Worm (Caenorhabditis elegans) whole organism, L2 larva: ENCODE results near the gene moc-2.
A peak's percentile ranks its signal among the peaks of the same experiment; 100 is the strongest.

Experiments used
- F13H6.1 ChIP-seq: sonication (generic microtip); optimal IDR thresholded peaks from 2 replicates; lab custom pipeline; 2016; ENCODE audit warnings: missing genetic modification characterization, missing compliant biosample characterization
- Y55F3AM.14 ChIP-seq: fragments of 200-800 bp; sonication (Bioruptor generic); optimal IDR thresholded peaks from 2 replicates; lab custom pipeline; 2018; ENCODE audit warnings: mild to moderate bottlenecking, missing genetic modification characterization, missing compliant biosample characterization
- alr-1 ChIP-seq: fragments of 150-350 bp; optimal IDR thresholded peaks from 2 replicates; lab custom pipeline; 2014; ENCODE audit warnings: missing biosample characterization, missing genetic modification characterization
- aly-2 ChIP-seq: fragments of 150-350 bp; optimal IDR thresholded peaks from 2 replicates; lab custom pipeline; 2014; ENCODE audit warnings: missing biosample characterization, missing genetic modification characterization
- ama-1 ChIP-seq: fragments of 150-350 bp; optimal IDR thresholded peaks from 2 replicates; lab custom pipeline; 2018; ENCODE audit warnings: inconsistent platforms
- blmp-1 ChIP-seq: sonication (generic microtip); optimal IDR thresholded peaks from 2 replicates; lab custom pipeline; 2017; ENCODE audit warnings: missing genetic modification characterization, mild to moderate bottlenecking, missing compliant biosample characterization, antibody characterized with exemption, moderate library complexity; ENCODE audit not compliant: insufficient read depth
- crh-2 ChIP-seq: sonication (generic microtip); optimal IDR thresholded peaks from 2 replicates; lab custom pipeline; 2017; ENCODE audit warnings: missing biosample characterization, missing genetic modification characterization
- elt-1 ChIP-seq: fragments of 150-350 bp; optimal IDR thresholded peaks from 2 replicates; lab custom pipeline; 2014; ENCODE audit warnings: missing biosample characterization, missing genetic modification characterization
- elt-3 ChIP-seq: sonication (generic microtip); optimal IDR thresholded peaks from 2 replicates; lab custom pipeline; 2017; ENCODE audit warnings: missing biosample characterization, missing genetic modification characterization
- fos-1 ChIP-seq: fragments of 150-350 bp; optimal IDR thresholded peaks from 2 replicates; lab custom pipeline; 2014; ENCODE audit warnings: missing biosample characterization, missing genetic modification characterization
- gmeb-1 ChIP-seq: fragments of 150-350 bp; optimal IDR thresholded peaks from 2 replicates; lab custom pipeline; 2014; ENCODE audit warnings: missing biosample characterization, missing genetic modification characterization
- lin-11 ChIP-seq: fragments of 150-350 bp; sonication (generic microtip); optimal IDR thresholded peaks from 2 replicates; lab custom pipeline; 2014; ENCODE audit warnings: missing biosample characterization, missing genetic modification characterization, inconsistent platforms, mixed read lengths
- lin-13 ChIP-seq: fragments of 150-350 bp; optimal IDR thresholded peaks from 2 replicates; lab custom pipeline; 2014; ENCODE audit warnings: missing biosample characterization, missing genetic modification reagents, missing genetic modification characterization
- lin-39 ChIP-seq: fragments of 150-350 bp; optimal IDR thresholded peaks from 2 replicates; lab custom pipeline; 2014; ENCODE audit warnings: missing biosample characterization, missing genetic modification reagents, missing genetic modification characterization
- lsy-2 ChIP-seq, 2 experiments: fragments of 150-350 bp in 1 of 2; sonication (generic microtip) in 1 of 2; optimal IDR thresholded peaks; 2 replicates each; lab custom pipeline; 2014 to 2017; ENCODE audit warnings: missing biosample characterization in 2 of 2, missing genetic modification characterization in 2 of 2
- mab-5 ChIP-seq: fragments of 150-350 bp; optimal IDR thresholded peaks from 2 replicates; lab custom pipeline; 2014; ENCODE audit warnings: missing biosample characterization, missing genetic modification characterization
- mbf-1 ChIP-seq: sonication (generic microtip); optimal IDR thresholded peaks from 2 replicates; lab custom pipeline; 2017; ENCODE audit warnings: missing biosample characterization, missing genetic modification characterization
- mdl-1 ChIP-seq, 2 experiments: fragments of 150-350 bp in 1 of 2; sonication (generic microtip) in 1 of 2; optimal IDR thresholded peaks; 2 replicates each; lab custom pipeline; 2017; ENCODE audit warnings: missing biosample characterization in 2 of 2, missing genetic modification characterization in 2 of 2
- nhr-10 ChIP-seq: sonication (generic microtip); optimal IDR thresholded peaks from 2 replicates; lab custom pipeline; 2017; ENCODE audit warnings: missing biosample characterization, missing genetic modification characterization
- nhr-11 ChIP-seq: fragments of 150-350 bp; optimal IDR thresholded peaks from 2 replicates; lab custom pipeline; 2014; ENCODE audit warnings: missing biosample characterization, missing genetic modification characterization
- nhr-12 ChIP-seq: fragments of 150-350 bp; optimal IDR thresholded peaks from 2 replicates; lab custom pipeline; 2014; ENCODE audit warnings: missing biosample characterization, missing genetic modification characterization
- nhr-129 ChIP-seq: fragments of 150-350 bp; optimal IDR thresholded peaks from 2 replicates; lab custom pipeline; 2014; ENCODE audit warnings: missing biosample characterization, missing genetic modification characterization
- nhr-21 ChIP-seq: fragments of 150-350 bp; optimal IDR thresholded peaks from 2 replicates; lab custom pipeline; 2014; ENCODE audit warnings: missing biosample characterization, missing genetic modification characterization
- nhr-23 ChIP-seq: fragments of 150-350 bp; optimal IDR thresholded peaks from 2 replicates; lab custom pipeline; 2014; ENCODE audit warnings: missing biosample characterization, missing genetic modification reagents, missing genetic modification characterization
- nhr-237 ChIP-seq: fragments of 150-350 bp; optimal IDR thresholded peaks from 2 replicates; lab custom pipeline; 2014; ENCODE audit warnings: missing biosample characterization, missing genetic modification characterization
- nhr-25 ChIP-seq: fragments of 150-350 bp; sonication (generic microtip); optimal IDR thresholded peaks from 3 replicates; lab custom pipeline; 2014; ENCODE audit warnings: missing biosample characterization, missing genetic modification characterization
- nhr-6 ChIP-seq: fragments of 150-350 bp; optimal IDR thresholded peaks from 2 replicates; lab custom pipeline; 2014; ENCODE audit warnings: missing biosample characterization, missing genetic modification characterization
- nhr-77 ChIP-seq: fragments of 150-350 bp; optimal IDR thresholded peaks from 2 replicates; lab custom pipeline; 2014; ENCODE audit warnings: missing biosample characterization, missing genetic modification characterization
- sem-4 ChIP-seq: fragments of 150-350 bp; optimal IDR thresholded peaks from 2 replicates; lab custom pipeline; 2014; ENCODE audit warnings: missing biosample characterization, missing genetic modification reagents, missing genetic modification characterization
- skn-1 ChIP-seq: sonication (generic microtip); optimal IDR thresholded peaks from 2 replicates; lab custom pipeline; 2017; ENCODE audit warnings: missing biosample characterization, missing genetic modification characterization
- sma-3 ChIP-seq: sonication (generic microtip); optimal IDR thresholded peaks from 2 replicates; lab custom pipeline; 2016; ENCODE audit warnings: missing genetic modification reagents, missing genetic modification characterization, missing compliant biosample characterization
- sma-9 ChIP-seq, 2 experiments: fragments of 150-350 bp in 1 of 2; sonication (generic microtip) in 1 of 2; optimal IDR thresholded peaks; 2 replicates each; lab custom pipeline; 2014 to 2016; ENCODE audit warnings: missing genetic modification characterization in 2 of 2, mild to moderate bottlenecking in 1 of 2, missing biosample characterization in 1 of 2, missing compliant biosample characterization in 1 of 2, missing genetic modification reagents in 1 of 2, moderate library complexity in 1 of 2
- snpc-4 ChIP-seq: fragments of 150-350 bp; optimal IDR thresholded peaks from 2 replicates; lab custom pipeline; 2014; ENCODE audit warnings: missing biosample characterization, missing genetic modification characterization
- unc-39 ChIP-seq: fragments of 150-350 bp; optimal IDR thresholded peaks from 2 replicates; lab custom pipeline; 2014; ENCODE audit warnings: missing biosample characterization, missing genetic modification characterization
- unc-55 ChIP-seq: fragments of 150-350 bp; sonication (generic microtip); optimal IDR thresholded peaks from 3 replicates; lab custom pipeline; 2014; ENCODE audit warnings: missing biosample characterization, missing genetic modification reagents, missing genetic modification characterization
- zag-1 ChIP-seq: fragments of 150-350 bp; optimal IDR thresholded peaks from 2 replicates; lab custom pipeline; 2014; ENCODE audit warnings: missing biosample characterization, missing genetic modification characterization
- ztf-1 ChIP-seq: fragments of 200-800 bp; sonication (Bioruptor generic); conservative IDR thresholded peaks from 2 replicates; pipeline ENCODE4 v1.3.6; 2022; ENCODE audit warnings: missing genetic modification characterization, missing compliant biosample characterization
- ztf-4 ChIP-seq: fragments of 150-350 bp; optimal IDR thresholded peaks from 2 replicates; lab custom pipeline; 2014; ENCODE audit warnings: missing biosample characterization, missing genetic modification characterization

moc-2 gene

ce11 chrV:6516491-6517304 lies 12.7 kb upstream of the moc-2 start, which contains the start of gene mdh-1:
Gene mdh-1 (minus strand): TSS chrV:6516526.
- TF ChIP-seq sem-4 (tag; lab: Kevin White, UChicago) (no peak), mdl-1 (tag; optimal IDR thresholded peaks at IDR 0.05; lab: Kevin White, UChicago) (no peak), sma-9 (GFP tag; optimal IDR thresholded peaks at IDR 0.05; lab: Kevin White, UChicago) (peak; percentile 10), sma-9 (tag; optimal IDR thresholded peaks at IDR 0.05; lab: Kevin White, UChicago) (no peak), skn-1 (tag; lab: Kevin White, UChicago) (no peak), nhr-12 (tag; lab: Kevin White, UChicago) (no peak), lin-39 (tag; lab: Kevin White, UChicago) (no peak), snpc-4 (tag; lab: Kevin White, UChicago) (no peak), elt-1 (tag; lab: Kevin White, UChicago) (no peak), ztf-4 (tag; lab: Kevin White, UChicago) (no peak), unc-55 (GFP tag; lab: Kevin White, UChicago) (peak; percentile 67)

ce11 chrV:6515344-6515743 lies 11.4 kb upstream of the moc-2 start:
- TF ChIP-seq ama-1 (lab: Kevin White, UChicago) (no peak), nhr-10 (tag; lab: Kevin White, UChicago) (no peak), mbf-1 (tag; lab: Kevin White, UChicago) (no peak), zag-1 (tag; lab: Kevin White, UChicago) (no peak), ztf-1 (GFP tag; lab: Robert Waterston, UW) (no peak), fos-1 (tag; lab: Kevin White, UChicago) (no peak), Y55F3AM.14 (GFP tag; lab: Kevin White, UChicago) (no peak), nhr-11 (no peak), nhr-23 (tag; lab: Kevin White, UChicago) (no peak), F13H6.1 (tag; lab: Kevin White, UChicago) (no peak), unc-39 (tag; lab: Kevin White, UChicago) (no peak), nhr-237 (tag; lab: Kevin White, UChicago) (no peak), sma-3 (GFP tag; lab: Kevin White, UChicago) (no peak)

DNA sequence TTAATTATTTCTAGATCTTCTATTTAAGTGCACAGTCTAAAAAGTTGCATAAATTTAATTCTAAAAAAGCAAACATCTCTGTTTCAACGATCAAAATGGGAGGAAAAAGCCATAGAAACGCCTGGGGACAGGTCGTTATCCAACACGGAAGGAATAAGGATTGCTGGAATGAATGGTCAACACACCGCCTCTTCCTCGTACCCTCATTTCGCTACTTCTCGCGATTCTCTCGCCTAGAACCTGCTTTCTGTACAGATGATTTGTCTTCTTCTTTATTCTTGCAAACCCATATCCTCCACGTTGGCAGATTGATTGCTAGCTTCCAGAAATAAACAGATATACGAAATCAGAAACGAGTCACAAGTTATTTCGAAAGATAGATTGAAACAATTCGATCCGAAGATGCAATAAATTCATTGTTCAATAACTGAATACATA lies 10.9 kb upstream of the moc-2 start, which contains the start of gene dpy-11:
Gene dpy-11, minus strand, starts transcription at position 354 of the 438 bp plus-strand sequence.
- TF ChIP-seq sem-4 (tag; lab: Kevin White, UChicago) (no peak), blmp-1 (tag; lab: Kevin White, UChicago) (peak; percentile 37), nhr-129 (tag; lab: Kevin White, UChicago) (peak; percentile 87), sma-3 (GFP tag; lab: Kevin White, UChicago) (peak; percentile 59), nhr-21 (tag; lab: Kevin White, UChicago) (peak; percentile 59), fos-1 (tag; lab: Kevin White, UChicago) (peak; percentile 36), nhr-237 (tag; lab: Kevin White, UChicago) (no peak), Y55F3AM.14 (GFP tag; lab: Kevin White, UChicago) (peak; percentile 43), nhr-11 (no peak), crh-2 (tag; lab: Kevin White, UChicago) (peak; percentile 60), nhr-25 (tag; lab: Kevin White, UChicago) (peak; percentile 51), nhr-6 (tag; lab: Kevin White, UChicago) (peak; percentile 43), sma-9 (GFP tag; optimal IDR thresholded peaks at IDR 0.05; lab: Kevin White, UChicago) (peak; percentile 14), sma-9 (tag; optimal IDR thresholded peaks at IDR 0.05; lab: Kevin White, UChicago) (no peak), nhr-77 (tag; lab: Kevin White, UChicago) (no peak), elt-3 (tag; lab: Kevin White, UChicago) (no peak), gmeb-1 (no peak), elt-1 (tag; lab: Kevin White, UChicago) (no peak), zag-1 (tag; lab: Kevin White, UChicago) (no peak), mab-5 (tag; lab: Kevin White, UChicago) (peak; percentile 17), F13H6.1 (tag; lab: Kevin White, UChicago) (peak; percentile 17), aly-2 (tag; lab: Kevin White, UChicago) (no peak), alr-1 (no peak), nhr-10 (tag; lab: Kevin White, UChicago) (no peak), lsy-2 (tag; optimal IDR thresholded peaks at IDR 0.05; lab: Kevin White, UChicago) (peak in 1 of 2 experiments; percentile 51), lin-11 (no peak), ztf-4 (tag; lab: Kevin White, UChicago) (peak; percentile 64), ama-1 (lab: Kevin White, UChicago) (peak; percentile 96), lin-13 (GFP tag; lab: Kevin White, UChicago) (peak; percentile 34), mdl-1 (tag; optimal IDR thresholded peaks at IDR 0.05; lab: Kevin White, UChicago) (peak in 1 of 2 experiments; percentile 0), skn-1 (tag; lab: Kevin White, UChicago) (no peak)
